Worm (Caenorhabditis elegans): ENCODE measurements around the gene math-14.

Gene math-14

DNA sequence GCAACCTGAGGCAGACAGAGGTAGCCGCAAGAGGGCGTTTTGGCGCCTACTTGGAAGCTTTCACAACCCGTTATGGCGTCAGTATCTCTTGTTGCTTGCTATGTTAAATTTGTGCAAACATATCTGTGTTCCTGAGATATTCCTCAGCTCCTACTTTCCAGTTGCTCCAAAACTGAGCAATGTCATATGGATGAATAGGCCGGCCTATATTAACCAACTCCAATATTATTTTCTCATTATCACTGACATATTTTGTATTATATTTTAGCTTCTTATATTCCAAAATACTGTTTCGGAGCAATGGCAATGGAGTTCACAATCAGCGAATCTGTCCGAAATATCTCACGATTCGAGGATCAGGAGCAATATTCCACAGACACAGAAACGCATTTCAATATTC is 6.4 kb downstream of the math-14 start, which contains the start of gene math-13:
Gene math-13, plus strand, starts transcription at position 301 of the 400 bp plus-strand sequence.
- TF ChIP-seq fos-1 (tag; optimal IDR thresholded peaks at IDR 0.05): no peak
- no peak for TF ChIP-seq gei-8 (GFP tag; optimal IDR thresholded peaks at IDR 0.05)
- TF ChIP-seq ztf-7 (tag; optimal IDR thresholded peaks at IDR 0.05): no peak
- TF ChIP-seq snpc-1.2 (GFP tag; IDR thresholded peaks at IDR 0.05): no peak
- no peak for TF ChIP-seq dve-1 (tag; optimal IDR thresholded peaks at IDR 0.05; ENCODE audit: insufficient read depth)
- no peak for TF ChIP-seq arid-1 (GFP tag; conservative IDR thresholded peaks at IDR 0.05)
- TF ChIP-seq egl-43 (GFP tag; IDR thresholded peaks at IDR 0.05): no peak
- no peak for TF ChIP-seq aly-2 (tag; optimal IDR thresholded peaks at IDR 0.05)

DNA sequence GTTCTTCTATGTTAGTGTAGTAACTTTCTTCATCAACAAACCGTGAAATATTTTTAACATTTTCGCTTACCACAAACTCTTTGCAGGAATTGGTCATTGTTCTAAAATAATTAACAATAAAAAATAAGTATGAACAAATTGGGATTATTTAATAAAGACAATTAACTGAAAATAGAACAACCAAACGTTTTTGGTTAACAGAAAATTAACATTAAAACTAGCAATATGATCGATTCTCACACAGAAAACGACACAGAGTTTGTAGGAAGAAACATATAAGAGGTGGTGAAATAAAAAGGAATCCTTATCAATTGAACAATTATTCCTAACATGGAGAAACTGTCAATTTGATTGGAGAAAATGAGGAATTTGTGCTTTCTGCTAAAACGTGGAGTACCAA is 9.4 kb downstream of the math-14 start, which contains the start of gene math-16:
Gene math-16, minus strand, starts transcription at position 101 of the 400 bp plus-strand sequence.
- no peak for TF ChIP-seq zfp-3 (GFP tag; conservative IDR thresholded peaks at IDR 0.05)
- TF ChIP-seq unc-39 (tag; optimal IDR thresholded peaks at IDR 0.05): no peak
- no peak for TF ChIP-seq zag-1 (tag; optimal IDR thresholded peaks at IDR 0.05)

DNA sequence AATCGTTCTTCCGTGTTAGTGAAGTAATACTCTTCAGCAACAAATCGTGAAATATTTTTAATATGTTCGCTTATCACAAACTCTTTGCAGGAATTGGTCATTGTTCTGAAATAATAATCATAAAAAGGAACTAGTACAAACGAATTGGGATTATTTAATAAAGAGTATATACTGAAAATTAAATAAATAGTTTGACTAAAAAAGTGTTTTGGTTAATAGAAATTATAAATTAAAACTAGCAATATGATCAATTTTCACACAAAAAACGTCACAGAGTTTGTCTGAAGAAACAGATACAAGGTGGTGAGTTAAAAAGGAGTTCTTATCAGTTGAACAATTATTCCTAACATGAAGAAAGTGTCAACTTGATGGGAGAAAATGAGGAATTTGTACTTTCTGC is 13.5 kb downstream of the math-14 start, which contains the start of gene math-5:
Gene math-5, minus strand, starts transcription at position 101 of the 400 bp plus-strand sequence.
- TF ChIP-seq ZK546.5 (tag; optimal IDR thresholded peaks at IDR 0.05): no peak
- no peak for TF ChIP-seq lin-29 (GFP tag; IDR thresholded peaks at IDR 0.05)
- no peak for TF ChIP-seq D1046.2 (GFP tag; IDR thresholded peaks at IDR 0.05)
- TF ChIP-seq dmd-6 (GFP tag; IDR thresholded peaks at IDR 0.05): no peak
- no peak for TF ChIP-seq mep-1 (tag; optimal IDR thresholded peaks at IDR 0.05)
- TF ChIP-seq tra-1 (GFP tag; IDR thresholded peaks at IDR 0.05): no peak
- no peak for TF ChIP-seq egl-27 (tag; optimal IDR thresholded peaks at IDR 0.05)
- no peak for TF ChIP-seq nhr-48 (tag; optimal IDR thresholded peaks at IDR 0.05)
- TF ChIP-seq nhr-10 (tag; optimal IDR thresholded peaks at IDR 0.05): no peak

- TF ChIP-seq daf-8 (GFP tag; IDR thresholded peaks at IDR 0.05) (no peak), fos-1 (tag; optimal IDR thresholded peaks at IDR 0.05) (no peak), madf-5 (GFP tag; IDR thresholded peaks at IDR 0.05) (no peak), nhr-25 (tag; optimal IDR thresholded peaks at IDR 0.05; ENCODE audit: borderline replicate concordance, insufficient read depth) (no peak), aha-1 (tag) (no peak), nhr-102 (tag; optimal IDR thresholded peaks at IDR 0.05) (no peak), unc-39 (tag; optimal IDR thresholded peaks at IDR 0.05) (no peak), jun-1 (tag; optimal IDR thresholded peaks at IDR 0.05) (no peak), ceh-20 (GFP tag; IDR thresholded peaks at IDR 0.05) (no peak), dpl-1 (GFP tag; optimal IDR thresholded peaks at IDR 0.05) (no peak), F37D6.2 (tag; optimal IDR thresholded peaks at IDR 0.05) (no peak), ctbp-1 (GFP tag; IDR thresholded peaks at IDR 0.05) (no peak), zag-1 (tag; optimal IDR thresholded peaks at IDR 0.05) (no peak), nhr-6 (tag; optimal IDR thresholded peaks at IDR 0.05) (no peak), dmd-9 (GFP tag; IDR thresholded peaks at IDR 0.05) (no peak), arid-1 (GFP tag; conservative IDR thresholded peaks at IDR 0.05) (no peak), Y5F2A.4 (GFP tag; optimal IDR thresholded peaks at IDR 0.05) (no peak), zip-11 (GFP tag; IDR thresholded peaks at IDR 0.05) (no peak), gei-8 (GFP tag; optimal IDR thresholded peaks at IDR 0.05) (no peak)
Observed at ce11 chrII:1884635-1885034, 15.4 kb downstream of the math-14 start, which contains the start of gene math-6. Gene math-6, minus strand, starts transcription at chrII:1884735.

- TF ChIP-seq ceh-20 (GFP tag; IDR thresholded peaks at IDR 0.05) (no peak), mdl-1 (tag; optimal IDR thresholded peaks at IDR 0.05) (no peak), jun-1 (tag; optimal IDR thresholded peaks at IDR 0.05) (no peak), ceh-28 (tag; optimal IDR thresholded peaks at IDR 0.05) (no peak), mdt-29 (GFP tag; IDR thresholded peaks at IDR 0.05) (no peak), lin-15B (tag; optimal IDR thresholded peaks at IDR 0.05) (no peak), mes-2 (tag; optimal IDR thresholded peaks at IDR 0.05; ENCODE audit: poor library complexity, severe bottlenecking) (no peak), F37D6.2 (tag; optimal IDR thresholded peaks at IDR 0.05) (no peak), unc-130 (GFP tag; optimal IDR thresholded peaks at IDR 0.05) (no peak)
Observed at ce11 chrII:1886379-1886778, 17.2 kb downstream of the math-14 start, which contains the start of gene math-7. Gene math-7, minus strand, starts transcription at chrII:1886479.

Measured in whole organism, L4 larva.